Fruit fly (Drosophila melanogaster) whole organism, embryonic: ENCODE data around the gene Ldaf1.

ENCODE experiments used
- BEAF-32 ChIP-seq: fragments of 200-800 bp; sonication (Bioruptor generic); optimal IDR thresholded peaks from 3 replicates; lab custom pipeline; 2017; ENCODE audit warnings: missing biosample characterization, missing genetic modification characterization, mild to moderate bottlenecking, moderate library complexity, missing genetic modification reagents
- Bgb ChIP-seq: fragments of 200-800 bp; sonication (Bioruptor generic); IDR thresholded peaks from 2 replicates; pipeline ENCODE4 v1.3.6; 2022; ENCODE audit warnings: missing biosample characterization, missing genetic modification characterization; ENCODE audit not compliant: partially characterized antibody
- CG11723 ChIP-seq: fragments of 200-800 bp; sonication (Bioruptor generic); optimal IDR thresholded peaks from 2 replicates; lab custom pipeline; 2017; ENCODE audit warnings: missing biosample characterization, mild to moderate bottlenecking, missing genetic modification characterization
- CG12071 ChIP-seq: fragments of 200-800 bp; sonication (Bioruptor generic); optimal IDR thresholded peaks from 3 replicates; lab custom pipeline; 2018; ENCODE audit warnings: missing biosample characterization, mild to moderate bottlenecking, missing genetic modification characterization
- CG13287 ChIP-seq: fragments of 200-800 bp; sonication (Bioruptor generic); IDR thresholded peaks from 2 replicates; pipeline ENCODE4 v1.3.6; 2022; ENCODE audit warnings: missing biosample characterization, missing genetic modification characterization; ENCODE audit not compliant: partially characterized antibody
- CG14050 ChIP-seq: fragments of 200-800 bp; sonication (Bioruptor generic); IDR thresholded peaks from 3 replicates; pipeline ENCODE4 v1.3.6; 2022; ENCODE audit warnings: missing biosample characterization, missing genetic modification characterization
- CG14710 ChIP-seq: fragments of 200-800 bp; sonication (Bioruptor generic); optimal IDR thresholded peaks from 3 replicates; lab custom pipeline; 2019; ENCODE audit warnings: missing biosample characterization, mild to moderate bottlenecking, missing genetic modification characterization, moderate library complexity
- CG1603 ChIP-seq: fragments of 200-800 bp; sonication (Bioruptor generic); optimal IDR thresholded peaks from 2 replicates; lab custom pipeline; 2019; ENCODE audit warnings: missing biosample characterization, mild to moderate bottlenecking, missing genetic modification characterization, moderate library complexity
- CG17829 ChIP-seq: fragments of 200-800 bp; optimal IDR thresholded peaks from 2 replicates; lab custom pipeline; 2019; ENCODE audit warnings: missing biosample characterization, mild to moderate bottlenecking, missing genetic modification characterization, moderate library complexity
- CG2116 ChIP-seq: fragments of 200-800 bp; sonication (Bioruptor generic); optimal IDR thresholded peaks from 3 replicates; lab custom pipeline; 2018; ENCODE audit warnings: missing biosample characterization, mild to moderate bottlenecking, missing genetic modification characterization
- CG32532 ChIP-seq: fragments of 200-800 bp; sonication (Bioruptor generic); IDR thresholded peaks from 2 replicates; pipeline ENCODE4 v1.3.6; 2022; ENCODE audit warnings: missing biosample characterization, missing genetic modification characterization
- CG34224 ChIP-seq: fragments of 200-800 bp; sonication (Bioruptor generic); IDR thresholded peaks from 3 replicates; pipeline ENCODE4 v1.3.6; 2022; ENCODE audit warnings: missing biosample characterization, missing genetic modification characterization; ENCODE audit not compliant: partially characterized antibody
- CG4617 ChIP-seq: fragments of 200-800 bp; sonication (Bioruptor generic); optimal IDR thresholded peaks from 3 replicates; lab custom pipeline; 2016; ENCODE audit warnings: missing biosample characterization, missing genetic modification characterization, borderline replicate concordance
- CG6791 ChIP-seq: fragments of 200-800 bp; sonication (Bioruptor generic); IDR thresholded peaks from 3 replicates; pipeline ENCODE4 v1.3.6; 2022; ENCODE audit warnings: missing biosample characterization, missing genetic modification characterization; ENCODE audit not compliant: partially characterized antibody
- CG9727 ChIP-seq: fragments of 200-800 bp; sonication (Bioruptor generic); optimal IDR thresholded peaks from 3 replicates; lab custom pipeline; 2017; ENCODE audit warnings: missing biosample characterization, mild to moderate bottlenecking, missing genetic modification characterization
- Dll ChIP-seq: fragments of 200-800 bp; sonication (Bioruptor generic); IDR thresholded peaks from 4 replicates; pipeline ENCODE4 v1.3.6; 2022; ENCODE audit warnings: missing biosample characterization, missing genetic modification characterization; ENCODE audit not compliant: partially characterized antibody
- Doc2 ChIP-seq: fragments of 200-800 bp; sonication (Bioruptor generic); IDR thresholded peaks from 2 replicates; pipeline ENCODE4 v1.3.6; 2022; ENCODE audit warnings: missing biosample characterization, missing genetic modification characterization
- Dp ChIP-seq: fragments of 200-800 bp; sonication (Bioruptor generic); optimal IDR thresholded peaks from 2 replicates; lab custom pipeline; 2018; ENCODE audit warnings: missing biosample characterization, mild to moderate bottlenecking, missing genetic modification characterization, moderate library complexity
- Dref ChIP-seq: fragments of 200-800 bp; sonication (Bioruptor generic); IDR thresholded peaks from 2 replicates; pipeline ENCODE4 v1.3.6; 2022; ENCODE audit warnings: missing biosample characterization, missing genetic modification characterization
- E2f2 ChIP-seq: fragments of 200-800 bp; sonication (Bioruptor generic); IDR thresholded peaks from 2 replicates; pipeline ENCODE4 v1.3.6; 2022; ENCODE audit warnings: missing biosample characterization, missing genetic modification characterization
- Hr39 ChIP-seq: fragments of >200 bp; optimal IDR thresholded peaks from 2 replicates; lab custom pipeline; 2017
- MBD-R2 ChIP-seq: fragments of 200-800 bp; sonication (Bioruptor generic); IDR thresholded peaks from 2 replicates; pipeline ENCODE4 v1.3.6; 2022; ENCODE audit warnings: missing biosample characterization, missing genetic modification characterization
- MESR4 ChIP-seq: fragments of 200-800 bp; sonication (Bioruptor generic); optimal IDR thresholded peaks from 2 replicates; lab custom pipeline; 2018; ENCODE audit warnings: missing biosample characterization, mild to moderate bottlenecking, missing genetic modification characterization, moderate library complexity
- Mrtf ChIP-seq: fragments of 200-800 bp; sonication (Bioruptor generic); IDR thresholded peaks from 3 replicates; pipeline ENCODE4 v1.3.6; 2022; ENCODE audit warnings: missing biosample characterization, missing genetic modification characterization
- NC2α ChIP-seq: fragments of 200-800 bp; sonication (Bioruptor generic); optimal IDR thresholded peaks from 2 replicates; lab custom pipeline; 2016; ENCODE audit warnings: missing biosample characterization, missing genetic modification characterization
- NFAT ChIP-seq: fragments of 200-800 bp; sonication (Bioruptor generic); IDR thresholded peaks from 2 replicates; pipeline ENCODE4 v1.3.6; 2022; ENCODE audit warnings: missing biosample characterization, missing genetic modification characterization
- Nf-YC ChIP-seq: fragments of 200-800 bp; optimal IDR thresholded peaks from 3 replicates; lab custom pipeline; 2019; ENCODE audit warnings: missing biosample characterization, mild to moderate bottlenecking, missing genetic modification characterization, moderate library complexity
- NfI ChIP-seq: fragments of 200-800 bp; sonication (Bioruptor generic); optimal IDR thresholded peaks from 3 replicates; lab custom pipeline; 2018; ENCODE audit warnings: missing biosample characterization, mild to moderate bottlenecking, missing genetic modification characterization, moderate library complexity
- Poxn ChIP-seq: fragments of 200-800 bp; sonication (Bioruptor generic); IDR thresholded peaks from 2 replicates; pipeline ENCODE4 v1.3.6; 2022; ENCODE audit warnings: missing biosample characterization, missing genetic modification characterization
- Sry-β ChIP-seq: fragments of 200-800 bp; sonication (Bioruptor generic); optimal IDR thresholded peaks from 2 replicates; lab custom pipeline; 2018; ENCODE audit warnings: missing biosample characterization, mild to moderate bottlenecking, missing genetic modification characterization, moderate library complexity
- Sry-δ ChIP-seq: fragments of 200-800 bp; sonication (Bioruptor generic); optimal IDR thresholded peaks from 2 replicates; lab custom pipeline; 2016; ENCODE audit warnings: missing biosample characterization, missing genetic modification characterization
- Stat92E ChIP-seq, 3 experiments: fragments of >200 bp in 2 of 3; fragments of 200-800 bp in 1 of 3; sonication (Bioruptor generic) in 1 of 3; optimal IDR thresholded peaks; 2 replicates each; lab custom pipeline; 2017 to 2019; ENCODE audit warnings: missing biosample characterization in 3 of 3, missing genetic modification characterization in 3 of 3, mild to moderate bottlenecking in 1 of 3, moderate library complexity in 1 of 3
- Tbp ChIP-seq: fragments of >200 bp; optimal IDR thresholded peaks from 2 replicates; lab custom pipeline; 2018; ENCODE audit warnings: missing biosample characterization, missing genetic modification characterization
- Usf ChIP-seq: fragments of 200-800 bp; sonication (Bioruptor generic); optimal IDR thresholded peaks from 2 replicates; lab custom pipeline; 2017; ENCODE audit warnings: missing genotype, missing biosample characterization, missing genetic modification characterization
- abd-A ChIP-seq: fragments of 200-800 bp; sonication (Bioruptor generic); optimal IDR thresholded peaks from 3 replicates; lab custom pipeline; 2019; ENCODE audit warnings: missing biosample characterization, mild to moderate bottlenecking, missing genetic modification characterization, moderate library complexity
- bab2 ChIP-seq: fragments of 200-800 bp; sonication (Bioruptor generic); optimal IDR thresholded peaks from 2 replicates; lab custom pipeline; 2016; ENCODE audit warnings: missing biosample characterization, missing genetic modification characterization
- cg ChIP-seq: fragments of 200-800 bp; sonication (Bioruptor generic); optimal IDR thresholded peaks from 3 replicates; lab custom pipeline; 2019; ENCODE audit warnings: missing biosample characterization, mild to moderate bottlenecking, missing genetic modification characterization, moderate library complexity
- chif ChIP-seq, 2 experiments: fragments of 200-800 bp; sonication (Bioruptor generic); optimal IDR thresholded peaks; 3 replicates each; lab custom pipeline; 2016; ENCODE audit warnings: missing biosample characterization in 2 of 2, missing genetic modification characterization in 2 of 2
- gfzf ChIP-seq: fragments of 200-800 bp; sonication (Bioruptor generic); optimal IDR thresholded peaks from 2 replicates; lab custom pipeline; 2016; ENCODE audit warnings: missing biosample characterization, mild to moderate bottlenecking, missing genetic modification characterization, moderate library complexity
- hbn ChIP-seq: fragments of 200-800 bp; sonication (Bioruptor generic); IDR thresholded peaks from 2 replicates; pipeline ENCODE4 v1.3.6; 2022; ENCODE audit warnings: missing biosample characterization, missing genetic modification characterization; ENCODE audit not compliant: partially characterized antibody
- her ChIP-seq: fragments of 200-800 bp; sonication (Bioruptor generic); optimal IDR thresholded peaks from 2 replicates; lab custom pipeline; 2016; ENCODE audit warnings: missing biosample characterization, missing genetic modification characterization
- jumu ChIP-seq: fragments of 200-800 bp; sonication (Bioruptor generic); optimal IDR thresholded peaks from 3 replicates; lab custom pipeline; 2016; ENCODE audit warnings: missing biosample characterization, missing genetic modification characterization
- pita ChIP-seq: fragments of 200-800 bp; sonication (Bioruptor generic); optimal IDR thresholded peaks from 2 replicates; lab custom pipeline; 2017; ENCODE audit warnings: missing biosample characterization, mild to moderate bottlenecking, missing genetic modification characterization
- pros ChIP-seq: fragments of 200-800 bp; sonication (Bioruptor generic); optimal IDR thresholded peaks from 3 replicates; lab custom pipeline; 2019; ENCODE audit warnings: missing biosample characterization, mild to moderate bottlenecking, missing genetic modification characterization, moderate library complexity
- pzg ChIP-seq: fragments of 200-800 bp; sonication (Bioruptor generic); optimal IDR thresholded peaks from 3 replicates; lab custom pipeline; 2018; ENCODE audit warnings: missing biosample characterization, mild to moderate bottlenecking, missing genetic modification characterization, moderate library complexity
- ranshi ChIP-seq: fragments of 200-800 bp; sonication (Bioruptor generic); IDR thresholded peaks from 2 replicates; pipeline ENCODE4 v1.3.6; 2022; ENCODE audit warnings: missing biosample characterization, missing genetic modification characterization
- sna ChIP-seq: fragments of 200-800 bp; sonication (Bioruptor generic); IDR thresholded peaks from 2 replicates; pipeline ENCODE4 v1.3.6; 2022; ENCODE audit warnings: missing biosample characterization, missing genetic modification characterization; ENCODE audit not compliant: partially characterized antibody
- stc ChIP-seq: fragments of 200-800 bp; sonication (Bioruptor generic); IDR thresholded peaks from 2 replicates; pipeline ENCODE4 v1.3.6; 2022; ENCODE audit warnings: missing biosample characterization, missing genetic modification characterization
- stwl ChIP-seq: fragments of 200-800 bp; sonication (Bioruptor generic); optimal IDR thresholded peaks from 3 replicates; lab custom pipeline; 2018; ENCODE audit warnings: missing biosample characterization, mild to moderate bottlenecking, missing genetic modification characterization, moderate library complexity
- zen2 ChIP-seq: fragments of 200-800 bp; sonication (Bioruptor generic); IDR thresholded peaks from 3 replicates; pipeline ENCODE4 v1.3.6; 2022; ENCODE audit warnings: missing biosample characterization, missing genetic modification characterization; ENCODE audit not compliant: partially characterized antibody

Ldaf1 gene

DNA sequence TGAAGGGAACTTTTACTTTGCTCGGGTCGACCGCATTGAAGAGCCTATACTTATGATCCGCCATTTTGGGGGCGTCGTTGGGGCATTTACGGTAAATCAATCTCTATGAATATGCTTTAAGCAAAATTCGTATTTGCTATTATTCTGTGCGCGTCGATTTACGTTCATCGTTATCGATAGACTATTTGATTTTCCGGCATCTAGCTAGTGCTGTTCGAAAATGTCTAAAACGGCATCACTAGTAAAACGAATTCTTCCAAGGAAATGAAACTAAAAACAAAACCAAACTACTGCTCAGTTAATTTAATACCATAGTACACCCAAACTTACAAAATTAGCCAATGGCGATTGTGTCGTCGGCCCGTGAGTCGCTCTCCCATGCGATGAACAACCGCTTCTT, 36.0 kb downstream of the Ldaf1 start, which contains the start of the genes Gcna and MED18:
TSS of gene Gcna (minus strand) at position 163 of the 400 bp plus-strand sequence.
TSS of gene MED18 (plus strand) at position 237 of the 400 bp plus-strand sequence.
- TF ChIP-seq CG14050 (GFP tag; lab: Robert Waterston, UW) (no peak), CG11723 (GFP tag; lab: Kevin White, UChicago) (no peak), Nf-YC (tag; lab: Kevin White, UChicago) (no peak), stwl (tag; lab: Kevin White, UChicago) (peak; percentile 12), Poxn (GFP tag; lab: Robert Waterston, UW) (no peak), sna (0 out of 2 replicates have a peak, but pooled peaks have one; percentile 37), Usf (GFP tag; lab: Kevin White, UChicago) (no peak), Doc2 (GFP tag; lab: Robert Waterston, UW) (no peak), CG17829 (tag; lab: Kevin White, UChicago) (no peak), CG2116 (GFP tag; lab: Kevin White, UChicago) (peak; percentile 38), Sry-β (GFP tag; lab: Kevin White, UChicago) (peak; percentile 90), MBD-R2 (peak; percentile 66), Dp (peak; percentile 71), hbn (peak; percentile 29; the same call in 1 of the 2 replicates), CG32532 (GFP tag; lab: Robert Waterston, UW) (no peak), bab2 (GFP tag; lab: Kevin White, UChicago) (no peak), ranshi (GFP tag; lab: Robert Waterston, UW) (no peak), Tbp (GFP tag; lab: Kevin White, UChicago) (no peak), Stat92E (GFP tag; optimal IDR thresholded peaks at IDR 0.05; lab: Kevin White, UChicago) (no peak), Dll (GFP tag; lab: Robert Waterston, UW) (0 out of 4 replicates have a peak, but pooled peaks have one; percentile 51), CG9727 (GFP tag; lab: Kevin White, UChicago) (no peak), Bgb (GFP tag; lab: Robert Waterston, UW) (peak; percentile 25; the same call in 1 of the 2 replicates), CG14710 (tag; lab: Kevin White, UChicago) (no peak), Dref (GFP tag; lab: Robert Waterston, UW) (peak; percentile 75), CG6791 (GFP tag; lab: Robert Waterston, UW) (peak; percentile 46; the same call in 1 of the 3 replicates), NfI (no peak), gfzf (peak; percentile 3), cg (GFP tag; lab: Kevin White, UChicago) (no peak), Hr39 (no peak), jumu (GFP tag; lab: Kevin White, UChicago) (no peak), pita (GFP tag; lab: Kevin White, UChicago) (no peak), NC2α (GFP tag; lab: Kevin White, UChicago) (no peak), CG13287 (GFP tag; lab: Robert Waterston, UW) (peak; percentile 55; the same call in 1 of the 2 replicates), CG4617 (GFP tag; lab: Kevin White, UChicago) (peak; percentile 17), MESR4 (GFP tag; lab: Kevin White, UChicago) (peak; percentile 58), CG1603 (no peak), pros (GFP tag; lab: Kevin White, UChicago) (no peak), pzg (GFP tag; lab: Kevin White, UChicago) (peak; percentile 41), E2f2 (peak; percentile 78), abd-A (no peak), CG34224 (GFP tag; lab: Robert Waterston, UW) (peak; percentile 56; the same call in 2 of the 3 replicates), stc (no peak), NFAT (GFP tag; lab: Robert Waterston, UW) (no peak), Mrtf (GFP tag; lab: Robert Waterston, UW) (no peak), her (GFP tag; lab: Kevin White, UChicago) (no peak), BEAF-32 (peak; percentile 23), Sry-δ (GFP tag; lab: Kevin White, UChicago) (peak; percentile 30), chif (GFP tag; optimal IDR thresholded peaks at IDR 0.05; lab: Kevin White, UChicago) (no peak), CG12071 (GFP tag; lab: Kevin White, UChicago) (no peak), zen2 (GFP tag; lab: Robert Waterston, UW) (0 out of 3 replicates have a peak, but pooled peaks have one; percentile 22)
